Worm (Caenorhabditis elegans): ENCODE measurements around the gene srw-1.

srw-1 gene

ce11 chrV:15197955-15198354, at the start of gene srw-1:
Gene srw-1 (plus strand): TSS chrV:15198255.
- TF ChIP-seq pes-1 (GFP tag; IDR thresholded peaks at IDR 0.05) (no peak), hmbx-1 (tag; optimal IDR thresholded peaks at IDR 0.05) (no peak), ama-1 (optimal IDR thresholded peaks at IDR 0.05) (no peak), hmg-4 (GFP tag; optimal IDR thresholded peaks at IDR 0.05) (no peak), aly-1 (tag; optimal IDR thresholded peaks at IDR 0.05) (no peak), tbx-37 (GFP tag; conservative IDR thresholded peaks at IDR 0.05) (no peak), sea-1 (GFP tag; conservative IDR thresholded peaks at IDR 0.05) (no peak), flt-1 (GFP tag; IDR thresholded peaks at IDR 0.05) (no peak), ceh-36 (tag; optimal IDR thresholded peaks at IDR 0.05) (no peak), tbx-11 (GFP tag; IDR thresholded peaks at IDR 0.05) (no peak), F13C5.2 (tag; optimal IDR thresholded peaks at IDR 0.05) (no peak), ets-7 (tag; optimal IDR thresholded peaks at IDR 0.05) (no peak), tra-4 (tag; optimal IDR thresholded peaks at IDR 0.05) (no peak), B0310.2 (tag; optimal IDR thresholded peaks at IDR 0.05) (no peak), hnd-1 (tag; optimal IDR thresholded peaks at IDR 0.05) (no peak), scrt-1 (GFP tag; IDR thresholded peaks at IDR 0.05) (no peak), ceh-13 (GFP tag; optimal IDR thresholded peaks at IDR 0.05) (no peak)

DNA sequence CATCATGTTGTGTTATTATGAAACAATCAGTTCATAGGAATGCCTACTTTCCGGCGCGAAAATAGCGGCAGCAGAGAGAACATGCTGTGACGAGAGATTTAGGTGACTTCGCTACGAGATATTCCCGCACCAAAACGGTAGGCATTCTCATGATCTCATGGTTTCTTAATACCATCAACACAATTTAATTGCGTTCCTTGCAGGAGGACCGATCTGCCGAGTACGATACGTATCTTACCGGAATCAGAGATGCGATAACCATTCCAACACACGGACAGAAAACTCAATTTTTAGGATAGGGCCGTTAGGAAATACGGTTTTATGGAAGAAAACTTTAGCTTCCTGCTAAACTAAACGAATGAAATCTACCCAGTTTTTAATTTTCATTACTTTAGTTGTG, 49.3 kb upstream of the srw-1 start, which contains the start of gene T09F5.1:
T09F5.1 (plus strand) TSS at position 301 of the 400 bp plus-strand sequence.
- TF ChIP-seq sea-1 (GFP tag; conservative IDR thresholded peaks at IDR 0.05) (no peak), hmbx-1 (tag; optimal IDR thresholded peaks at IDR 0.05) (no peak), ama-1 (optimal IDR thresholded peaks at IDR 0.05) (no peak), B0310.2 (tag; optimal IDR thresholded peaks at IDR 0.05) (no peak), tra-4 (tag; optimal IDR thresholded peaks at IDR 0.05) (no peak), tbx-37 (GFP tag; conservative IDR thresholded peaks at IDR 0.05) (no peak), pes-1 (GFP tag; IDR thresholded peaks at IDR 0.05) (no peak), scrt-1 (GFP tag; IDR thresholded peaks at IDR 0.05) (no peak), flt-1 (GFP tag; IDR thresholded peaks at IDR 0.05) (no peak), aly-1 (tag; optimal IDR thresholded peaks at IDR 0.05) (no peak), tbx-11 (GFP tag; IDR thresholded peaks at IDR 0.05) (no peak), ets-7 (tag; optimal IDR thresholded peaks at IDR 0.05) (no peak)

- TF ChIP-seq sea-1 (GFP tag; conservative IDR thresholded peaks at IDR 0.05) (no peak), ets-7 (tag; optimal IDR thresholded peaks at IDR 0.05) (no peak), F13C5.2 (tag; optimal IDR thresholded peaks at IDR 0.05) (no peak), hmg-4 (GFP tag; optimal IDR thresholded peaks at IDR 0.05) (no peak), tbx-11 (GFP tag; IDR thresholded peaks at IDR 0.05) (no peak), ceh-36 (tag; optimal IDR thresholded peaks at IDR 0.05) (no peak), aly-1 (tag; optimal IDR thresholded peaks at IDR 0.05) (no peak), flt-1 (GFP tag; IDR thresholded peaks at IDR 0.05) (no peak), ama-1 (optimal IDR thresholded peaks at IDR 0.05) (no peak), scrt-1 (GFP tag; IDR thresholded peaks at IDR 0.05) (no peak), tra-4 (tag; optimal IDR thresholded peaks at IDR 0.05) (no peak)
Observed at ce11 chrV:15150176-15150575, 47.9 kb upstream of the srw-1 start.

- TF ChIP-seq hnd-1 (tag; optimal IDR thresholded peaks at IDR 0.05) (no peak), hmbx-1 (tag; optimal IDR thresholded peaks at IDR 0.05) (no peak), flt-1 (GFP tag; IDR thresholded peaks at IDR 0.05) (no peak), ceh-36 (tag; optimal IDR thresholded peaks at IDR 0.05) (no peak), aly-1 (tag; optimal IDR thresholded peaks at IDR 0.05) (no peak), hmg-4 (GFP tag; optimal IDR thresholded peaks at IDR 0.05) (no peak), tbx-37 (GFP tag; conservative IDR thresholded peaks at IDR 0.05) (no peak), ets-7 (tag; optimal IDR thresholded peaks at IDR 0.05) (no peak), tbx-11 (GFP tag; IDR thresholded peaks at IDR 0.05) (no peak), sea-1 (GFP tag; conservative IDR thresholded peaks at IDR 0.05) (no peak), ama-1 (optimal IDR thresholded peaks at IDR 0.05) (no peak), ceh-13 (GFP tag; optimal IDR thresholded peaks at IDR 0.05) (no peak), pes-1 (GFP tag; IDR thresholded peaks at IDR 0.05) (no peak), tra-4 (tag; optimal IDR thresholded peaks at IDR 0.05) (no peak), B0310.2 (tag; optimal IDR thresholded peaks at IDR 0.05) (no peak), F13C5.2 (tag; optimal IDR thresholded peaks at IDR 0.05) (no peak), scrt-1 (GFP tag; IDR thresholded peaks at IDR 0.05) (no peak)
Observed at ce11 chrV:15150661-15151060, 47.4 kb upstream of the srw-1 start, which contains the start of gene T09F5.2. Gene T09F5.2 (plus strand): TSS chrV:15150961.

DNA sequence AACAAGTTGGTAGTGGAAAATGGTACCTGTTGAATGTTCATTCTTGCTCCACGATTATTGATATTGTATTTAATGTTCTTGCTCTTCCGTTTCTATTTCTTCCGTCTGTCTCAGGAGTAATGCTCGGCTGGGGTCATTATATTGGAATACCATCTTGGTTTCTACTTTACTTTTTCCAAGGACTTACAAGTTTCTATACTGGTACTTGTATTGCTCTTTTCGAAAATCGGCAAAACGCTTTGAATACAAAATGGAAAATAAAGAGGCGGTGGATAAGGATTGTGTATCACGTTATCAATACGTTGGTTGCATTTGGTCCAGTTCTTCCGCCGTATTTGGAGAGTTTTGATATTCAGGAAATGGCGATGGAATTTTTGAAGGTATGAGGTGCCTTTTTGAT, 46.0 kb upstream of the srw-1 start:
- no peak for TF ChIP-seq ama-1 (optimal IDR thresholded peaks at IDR 0.05)
- no peak for TF ChIP-seq F13C5.2 (tag; optimal IDR thresholded peaks at IDR 0.05)
- no peak for TF ChIP-seq ets-7 (tag; optimal IDR thresholded peaks at IDR 0.05)
- no peak for TF ChIP-seq ceh-36 (tag; optimal IDR thresholded peaks at IDR 0.05)
- no peak for TF ChIP-seq B0310.2 (tag; optimal IDR thresholded peaks at IDR 0.05)
- TF ChIP-seq hmg-4 (GFP tag; optimal IDR thresholded peaks at IDR 0.05), result no peak
- TF ChIP-seq sea-1 (GFP tag; conservative IDR thresholded peaks at IDR 0.05), result no peak
- TF ChIP-seq tbx-11 (GFP tag; IDR thresholded peaks at IDR 0.05), result no peak
- no peak for TF ChIP-seq aly-1 (tag; optimal IDR thresholded peaks at IDR 0.05)
- no peak for TF ChIP-seq hnd-1 (tag; optimal IDR thresholded peaks at IDR 0.05)
- TF ChIP-seq flt-1 (GFP tag; IDR thresholded peaks at IDR 0.05), result no peak

ce11 chrV:15153277-15153676, 44.8 kb upstream of the srw-1 start, which contains the start of gene srh-55:
Gene srh-55 (plus strand): TSS chrV:15153577.
- TF ChIP-seq flt-1 (GFP tag; IDR thresholded peaks at IDR 0.05), result no peak
- TF ChIP-seq ceh-13 (GFP tag; optimal IDR thresholded peaks at IDR 0.05), result no peak
- TF ChIP-seq tra-4 (tag; optimal IDR thresholded peaks at IDR 0.05), result no peak
- no peak for TF ChIP-seq tbx-37 (GFP tag; conservative IDR thresholded peaks at IDR 0.05)
- no peak for TF ChIP-seq hmbx-1 (tag; optimal IDR thresholded peaks at IDR 0.05)
- TF ChIP-seq scrt-1 (GFP tag; IDR thresholded peaks at IDR 0.05), result no peak
- no peak for TF ChIP-seq F13C5.2 (tag; optimal IDR thresholded peaks at IDR 0.05)
- TF ChIP-seq sea-1 (GFP tag; conservative IDR thresholded peaks at IDR 0.05), result no peak
- no peak for TF ChIP-seq tbx-11 (GFP tag; IDR thresholded peaks at IDR 0.05)
- no peak for TF ChIP-seq B0310.2 (tag; optimal IDR thresholded peaks at IDR 0.05)
- TF ChIP-seq pes-1 (GFP tag; IDR thresholded peaks at IDR 0.05), result no peak

- TF ChIP-seq ceh-13 (GFP tag; optimal IDR thresholded peaks at IDR 0.05) (no peak), F13C5.2 (tag; optimal IDR thresholded peaks at IDR 0.05) (no peak), flt-1 (GFP tag; IDR thresholded peaks at IDR 0.05) (no peak), tbx-37 (GFP tag; conservative IDR thresholded peaks at IDR 0.05) (no peak), sea-1 (GFP tag; conservative IDR thresholded peaks at IDR 0.05) (no peak), scrt-1 (GFP tag; IDR thresholded peaks at IDR 0.05) (no peak), ceh-36 (tag; optimal IDR thresholded peaks at IDR 0.05) (no peak), hmbx-1 (tag; optimal IDR thresholded peaks at IDR 0.05) (no peak), ets-7 (tag; optimal IDR thresholded peaks at IDR 0.05) (no peak), aly-1 (tag; optimal IDR thresholded peaks at IDR 0.05) (no peak), pes-1 (GFP tag; IDR thresholded peaks at IDR 0.05) (no peak), tbx-11 (GFP tag; IDR thresholded peaks at IDR 0.05) (no peak), B0310.2 (tag; optimal IDR thresholded peaks at IDR 0.05) (no peak), tra-4 (tag; optimal IDR thresholded peaks at IDR 0.05) (no peak)
Observed at ce11 chrV:15156504-15156903, 41.6 kb upstream of the srw-1 start.

Data from whole organism, early embryonic.